Fruit fly (Drosophila melanogaster): ENCODE data around the gene CG7560.

- TF ChIP-seq psq (optimal IDR thresholded peaks at IDR 0.05) (no peak), usp (GFP tag; optimal IDR thresholded peaks at IDR 0.05) (no peak), CG8478 (optimal IDR thresholded peaks at IDR 0.05) (no peak), EcR (GFP tag; optimal IDR thresholded peaks at IDR 0.05) (no peak), pan (optimal IDR thresholded peaks at IDR 0.05) (no peak), Dll (optimal IDR thresholded peaks at IDR 0.05) (no peak)
Measured at dm6 chr3L:11454461-11454860, 29.5 kb downstream of the CG7560 start.
